Fruit fly (Drosophila melanogaster) whole organism, embryonic: ENCODE results near the gene CG5835.

ENCODE experiments used
- Adf1 ChIP-seq: fragments of 200-800 bp; sonication (Bioruptor generic); IDR thresholded peaks from 2 replicates; pipeline ENCODE4 v1.3.6; 2022; ENCODE audit warnings: missing biosample characterization, missing genetic modification characterization
- Asciz ChIP-seq: fragments of 200-800 bp; sonication (Bioruptor generic); optimal IDR thresholded peaks from 2 replicates; lab custom pipeline; 2017; ENCODE audit warnings: missing biosample characterization, mild to moderate bottlenecking, missing genetic modification characterization, missing genetic modification reagents
- C15 ChIP-seq: fragments of 200-800 bp; sonication (Bioruptor generic); IDR thresholded peaks from 3 replicates; pipeline ENCODE4 v1.3.6; 2022; ENCODE audit warnings: missing biosample characterization, missing genetic modification characterization
- CG11456 ChIP-seq: fragments of 200-800 bp; sonication (Bioruptor generic); IDR thresholded peaks from 3 replicates; pipeline ENCODE4 v1.3.6; 2022; ENCODE audit warnings: missing biosample characterization, missing genetic modification characterization
- CG12236 ChIP-seq: fragments of 200-800 bp; sonication (Bioruptor generic); optimal IDR thresholded peaks from 2 replicates; lab custom pipeline; 2016; ENCODE audit warnings: missing biosample characterization, missing genetic modification characterization
- CG12299 ChIP-seq: fragments of 200-800 bp; sonication (Bioruptor generic); optimal IDR thresholded peaks from 2 replicates; lab custom pipeline; 2018; ENCODE audit warnings: missing biosample characterization, mild to moderate bottlenecking, missing genetic modification characterization
- CG13894 ChIP-seq: fragments of 200-800 bp; sonication (Bioruptor generic); optimal IDR thresholded peaks from 3 replicates; lab custom pipeline; 2018; ENCODE audit warnings: missing biosample characterization, mild to moderate bottlenecking, missing genetic modification characterization, moderate library complexity
- CG14050 ChIP-seq: fragments of 200-800 bp; sonication (Bioruptor generic); IDR thresholded peaks from 3 replicates; pipeline ENCODE4 v1.3.6; 2022; ENCODE audit warnings: missing biosample characterization, missing genetic modification characterization
- CG15479 ChIP-seq: fragments of 200-800 bp; sonication (Bioruptor generic); optimal IDR thresholded peaks from 3 replicates; lab custom pipeline; 2019; ENCODE audit warnings: missing biosample characterization, mild to moderate bottlenecking, missing genetic modification characterization, moderate library complexity
- CG17359 ChIP-seq: fragments of 200-800 bp; sonication (Bioruptor generic); optimal IDR thresholded peaks from 3 replicates; lab custom pipeline; 2018; ENCODE audit warnings: missing biosample characterization, mild to moderate bottlenecking, missing genetic modification characterization, moderate library complexity
- CG17829 ChIP-seq: fragments of 200-800 bp; optimal IDR thresholded peaks from 2 replicates; lab custom pipeline; 2019; ENCODE audit warnings: missing biosample characterization, mild to moderate bottlenecking, missing genetic modification characterization, moderate library complexity
- CG17912 ChIP-seq: fragments of 200-800 bp; sonication (Bioruptor generic); optimal IDR thresholded peaks from 2 replicates; lab custom pipeline; 2018; ENCODE audit warnings: missing biosample characterization, mild to moderate bottlenecking, missing genetic modification characterization
- CG2199 ChIP-seq: fragments of 200-800 bp; sonication (Bioruptor generic); IDR thresholded peaks from 3 replicates; pipeline ENCODE4 v1.3.6; 2022; ENCODE audit warnings: missing biosample characterization, missing genetic modification characterization
- CG3726 ChIP-seq: fragments of 200-800 bp; sonication (Bioruptor generic); IDR thresholded peaks from 3 replicates; pipeline ENCODE4, ENCODE4 v1.3.6; 2022; ENCODE audit warnings: missing biosample characterization, missing genetic modification characterization
- CG4617 ChIP-seq: fragments of 200-800 bp; sonication (Bioruptor generic); optimal IDR thresholded peaks from 3 replicates; lab custom pipeline; 2016; ENCODE audit warnings: missing biosample characterization, missing genetic modification characterization, borderline replicate concordance
- CG6175 ChIP-seq: fragments of 200-800 bp; sonication (Bioruptor generic); IDR thresholded peaks from 3 replicates; pipeline ENCODE4 v1.3.6; 2022; ENCODE audit warnings: missing biosample characterization, missing genetic modification characterization
- CG6689 ChIP-seq: fragments of 200-800 bp; sonication (Bioruptor generic); IDR thresholded peaks from 2 replicates; pipeline ENCODE4 v1.3.6; 2022; ENCODE audit warnings: missing biosample characterization, missing genetic modification characterization
- CG7357 ChIP-seq: fragments of 200-800 bp; sonication (Bioruptor generic); IDR thresholded peaks from 3 replicates; pipeline ENCODE4 v1.3.6; 2022; ENCODE audit warnings: missing biosample characterization, missing genetic modification characterization
- CG7839 ChIP-seq: fragments of 200-800 bp; sonication (Bioruptor generic); optimal IDR thresholded peaks from 3 replicates; lab custom pipeline; 2018; ENCODE audit warnings: missing biosample characterization, mild to moderate bottlenecking, missing genetic modification characterization, moderate library complexity
- Chrac-16 ChIP-seq: fragments of 200-800 bp; sonication (Bioruptor generic); optimal IDR thresholded peaks from 3 replicates; lab custom pipeline; 2016; ENCODE audit warnings: missing biosample characterization, missing genetic modification characterization
- CoRest ChIP-seq: fragments of 200-800 bp; sonication (Bioruptor generic); optimal IDR thresholded peaks from 3 replicates; lab custom pipeline; 2018; ENCODE audit warnings: missing biosample characterization, mild to moderate bottlenecking, missing genetic modification characterization, moderate library complexity
- CrebB ChIP-seq: fragments of 200-800 bp; sonication (Bioruptor generic); optimal IDR thresholded peaks from 3 replicates; lab custom pipeline; 2018; ENCODE audit warnings: missing biosample characterization, mild to moderate bottlenecking, missing genetic modification characterization
- D ChIP-seq, 2 experiments: fragments of 200-800 bp in 1 of 2; fragments of >200 bp in 1 of 2; sonication (Bioruptor generic) in 1 of 2; optimal IDR thresholded peaks; 2 replicates in 1 of 2; 3 replicates in 1 of 2; lab custom pipeline; 2017; ENCODE audit warnings: mild to moderate bottlenecking in 1 of 2, missing biosample characterization in 1 of 2, missing genetic modification characterization in 1 of 2, missing genetic modification reagents in 1 of 2
- Dfd ChIP-seq, 2 experiments: fragments of >200 bp; optimal IDR thresholded peaks; 2 replicates each; lab custom pipeline; 2017; ENCODE audit warnings: missing biosample characterization in 2 of 2, missing genetic modification characterization in 2 of 2
- Dll ChIP-seq: fragments of 200-800 bp; sonication (Bioruptor generic); IDR thresholded peaks from 4 replicates; pipeline ENCODE4 v1.3.6; 2022; ENCODE audit warnings: missing biosample characterization, missing genetic modification characterization; ENCODE audit not compliant: partially characterized antibody
- Dp ChIP-seq: fragments of 200-800 bp; sonication (Bioruptor generic); optimal IDR thresholded peaks from 2 replicates; lab custom pipeline; 2018; ENCODE audit warnings: missing biosample characterization, mild to moderate bottlenecking, missing genetic modification characterization, moderate library complexity
- H15 ChIP-seq: fragments of 200-800 bp; sonication (Bioruptor generic); IDR thresholded peaks from 3 replicates; pipeline ENCODE4 v1.3.6; 2022; ENCODE audit warnings: missing biosample characterization, missing genetic modification characterization
- Hand ChIP-seq: fragments of 200-800 bp; sonication (Bioruptor generic); optimal IDR thresholded peaks from 2 replicates; lab custom pipeline; 2017; ENCODE audit warnings: mild to moderate bottlenecking, missing biosample characterization, missing genetic modification reagents, missing genetic modification characterization
- Jarid2 ChIP-seq: fragments of 200-800 bp; sonication (Bioruptor generic); optimal IDR thresholded peaks from 3 replicates; lab custom pipeline; 2017; ENCODE audit warnings: mild to moderate bottlenecking, missing biosample characterization, missing genetic modification reagents, missing genetic modification characterization
- Lpt ChIP-seq: fragments of >200 bp; optimal IDR thresholded peaks from 2 replicates; lab custom pipeline; 2018; ENCODE audit warnings: missing biosample characterization, missing genetic modification characterization
- Nf-YA ChIP-seq: fragments of 200-800 bp; sonication (Bioruptor generic); IDR thresholded peaks from 2 replicates; pipeline ENCODE4 v1.3.6; 2022; ENCODE audit warnings: missing biosample characterization, missing genetic modification characterization
- Ravus ChIP-seq: fragments of 200-800 bp; sonication (Bioruptor generic); IDR thresholded peaks from 2 replicates; pipeline ENCODE4 v1.3.6; 2022; ENCODE audit warnings: missing biosample characterization, missing genetic modification characterization
- Xbp1 ChIP-seq: fragments of 200-800 bp; sonication (Bioruptor generic); optimal IDR thresholded peaks from 3 replicates; lab custom pipeline; 2016; ENCODE audit warnings: missing biosample characterization, mild to moderate bottlenecking, missing genetic modification characterization
- ara ChIP-seq: fragments of 200-800 bp; sonication (Bioruptor generic); IDR thresholded peaks from 2 replicates; pipeline ENCODE4 v1.3.6; 2022; ENCODE audit warnings: missing biosample characterization, missing genetic modification characterization
- az2 ChIP-seq: fragments of 200-800 bp; sonication (Bioruptor generic); optimal IDR thresholded peaks from 3 replicates; lab custom pipeline; 2016; ENCODE audit warnings: missing biosample characterization, missing genetic modification characterization
- cad ChIP-seq: fragments of >200 bp; optimal IDR thresholded peaks from 2 replicates; lab custom pipeline; 2017; ENCODE audit warnings: missing biosample characterization, missing genetic modification characterization
- danr ChIP-seq: fragments of 200-800 bp; sonication (Bioruptor generic); IDR thresholded peaks from 2 replicates; pipeline ENCODE4 v1.3.6; 2022; ENCODE audit warnings: missing biosample characterization, missing genetic modification characterization
- disco-r ChIP-seq: fragments of 200-800 bp; sonication (Bioruptor generic); optimal IDR thresholded peaks from 2 replicates; lab custom pipeline; 2016; ENCODE audit warnings: missing biosample characterization, missing genetic modification characterization
- esg ChIP-seq: fragments of 200-800 bp; sonication (Bioruptor generic); conservative IDR thresholded peaks from 2 replicates; pipeline ENCODE4 v1.3.6; 2022; ENCODE audit warnings: missing biosample characterization, missing genetic modification characterization
- exex ChIP-seq: fragments of 200-800 bp; sonication (Bioruptor generic); optimal IDR thresholded peaks from 4 replicates; lab custom pipeline; 2018; ENCODE audit warnings: missing biosample characterization, mild to moderate bottlenecking, missing genetic modification characterization, moderate library complexity
- her ChIP-seq: fragments of 200-800 bp; sonication (Bioruptor generic); optimal IDR thresholded peaks from 2 replicates; lab custom pipeline; 2016; ENCODE audit warnings: missing biosample characterization, missing genetic modification characterization
- mirr ChIP-seq: fragments of 200-800 bp; sonication (Bioruptor generic); optimal IDR thresholded peaks from 3 replicates; lab custom pipeline; 2018; ENCODE audit warnings: missing biosample characterization, mild to moderate bottlenecking, missing genetic modification characterization
- nerfin-1 ChIP-seq: fragments of 200-800 bp; sonication (Bioruptor generic); optimal IDR thresholded peaks from 3 replicates; lab custom pipeline; 2019; ENCODE audit warnings: missing biosample characterization, mild to moderate bottlenecking, missing genetic modification characterization, moderate library complexity
- prd ChIP-seq, 3 experiments: fragments of >200 bp in 2 of 3; fragments of 200-800 bp in 1 of 3; sonication (Bioruptor generic) in 1 of 3; optimal IDR thresholded peaks in 2 of 3; IDR thresholded peaks in 1 of 3; 2 replicates in 2 of 3; 3 replicates in 1 of 3; pipeline versions ENCODE4 v1.3.6 to Lab custom; 2017 to 2022; ENCODE audit warnings: missing biosample characterization in 1 of 3, missing genetic modification characterization in 1 of 3
- pros ChIP-seq: fragments of 200-800 bp; sonication (Bioruptor generic); optimal IDR thresholded peaks from 3 replicates; lab custom pipeline; 2019; ENCODE audit warnings: missing biosample characterization, mild to moderate bottlenecking, missing genetic modification characterization, moderate library complexity
- sc ChIP-seq, 3 experiments: fragments of >200 bp in 2 of 3; fragments of 200-800 bp in 1 of 3; sonication (Bioruptor generic) in 1 of 3; optimal IDR thresholded peaks; 2 replicates in 2 of 3; 3 replicates in 1 of 3; lab custom pipeline; 2017; ENCODE audit warnings: mild to moderate bottlenecking in 1 of 3, missing biosample characterization in 1 of 3, missing genetic modification characterization in 1 of 3, missing genetic modification reagents in 1 of 3
- sens ChIP-seq: fragments of 200-800 bp; sonication (Bioruptor generic); peaks from one replicate; lab custom pipeline; 2016; ENCODE audit warnings: missing biosample characterization, missing genetic modification characterization
- shn ChIP-seq: fragments of 200-800 bp; sonication (Bioruptor generic); optimal IDR thresholded peaks from 3 replicates; lab custom pipeline; 2016; ENCODE audit warnings: missing biosample characterization, missing genetic modification characterization
- sima ChIP-seq: fragments of 200-800 bp; sonication (Bioruptor generic); optimal IDR thresholded peaks from 2 replicates; lab custom pipeline; 2016; ENCODE audit warnings: missing biosample characterization, missing genetic modification characterization

The CG5835 gene

dm6 chr3R:19164873-19165456 is 11.5 kb upstream of the CG5835 start (continued):
- TF ChIP-seq esg (GFP tag; lab: Robert Waterston, UW): peak; percentile 22
- TF ChIP-seq CG17829: peak; percentile 9
- no peak for TF ChIP-seq disco-r (GFP tag; lab: Kevin White, UChicago)
- TF ChIP-seq sens (GFP tag; lab: Kevin White, UChicago): peak; percentile 91
- 0 out of 3 replicates have a peak, but pooled peaks have one; percentile 54 for TF ChIP-seq H15 (GFP tag; lab: Robert Waterston, UW)
- no peak for TF ChIP-seq CG12299 (tag; lab: Kevin White, UChicago)
- TF ChIP-seq CG7839 (tag; lab: Kevin White, UChicago): peak; percentile 54
- TF ChIP-seq shn (GFP tag; lab: Kevin White, UChicago): peak; percentile 56
- TF ChIP-seq Chrac-16: peak; percentile 51
- TF ChIP-seq Nf-YA (GFP tag; lab: Robert Waterston, UW): no peak
- no peak for TF ChIP-seq mirr (GFP tag; lab: Kevin White, UChicago)
- no peak for TF ChIP-seq CG14050 (GFP tag; lab: Robert Waterston, UW)
- no peak for TF ChIP-seq exex (tag; lab: Kevin White, UChicago)
- no peak for TF ChIP-seq pros
- TF ChIP-seq CG12236 (GFP tag; lab: Kevin White, UChicago): no peak
- TF ChIP-seq CG17912: no peak
- TF ChIP-seq CG6689 (GFP tag; lab: Robert Waterston, UW): peak; percentile 32; the same call in 1 of the 2 replicates
- TF ChIP-seq her (GFP tag; lab: Kevin White, UChicago): no peak
- peak; percentile 39 for TF ChIP-seq az2 (GFP tag; lab: Kevin White, UChicago)
- no peak for TF ChIP-seq Dp (GFP tag; lab: Kevin White, UChicago)
- TF ChIP-seq D (optimal IDR thresholded peaks at IDR 0.05; lab: Kevin White, UChicago): no peak
- TF ChIP-seq D (GFP tag; optimal IDR thresholded peaks at IDR 0.05; lab: Kevin White, UChicago): no peak
- TF ChIP-seq cad (GFP tag; lab: Kevin White, UChicago): no peak
- no peak for TF ChIP-seq CG13894
- TF ChIP-seq Ravus (GFP tag; lab: Robert Waterston, UW): no peak
- TF ChIP-seq CG15479 (GFP tag; lab: Kevin White, UChicago): no peak
- no peak for TF ChIP-seq ara (GFP tag; lab: Robert Waterston, UW)
- TF ChIP-seq Hand (GFP tag; lab: Kevin White, UChicago): no peak
- TF ChIP-seq CG6175 (GFP tag; lab: Robert Waterston, UW): no peak
- TF ChIP-seq CoRest (tag; lab: Kevin White, UChicago): peak; percentile 59
- TF ChIP-seq CG2199 (GFP tag; lab: Robert Waterston, UW): no peak
- no peak for TF ChIP-seq CG7357 (GFP tag; lab: Robert Waterston, UW)
- TF ChIP-seq CG11456 (GFP tag; lab: Robert Waterston, UW): peak; percentile 53; the same call in 1 of the 3 replicates
- no peak for TF ChIP-seq danr (GFP tag; lab: Robert Waterston, UW)
- TF ChIP-seq CG3726 (GFP tag; lab: Robert Waterston, UW): no peak
- no peak for TF ChIP-seq nerfin-1
- TF ChIP-seq C15 (GFP tag; lab: Robert Waterston, UW): no peak
- TF ChIP-seq CG17359 (tag; lab: Kevin White, UChicago): peak; percentile 42
- no peak for TF ChIP-seq Jarid2 (GFP tag; lab: Kevin White, UChicago)
- TF ChIP-seq sc (optimal IDR thresholded peaks at IDR 0.05; lab: Kevin White, UChicago): no peak
- peak; percentile 13 for TF ChIP-seq sc (GFP tag; optimal IDR thresholded peaks at IDR 0.05; lab: Kevin White, UChicago)
- TF ChIP-seq Xbp1 (GFP tag; lab: Kevin White, UChicago): peak; percentile 44
- TF ChIP-seq sima: no peak
- TF ChIP-seq prd (optimal IDR thresholded peaks at IDR 0.05; lab: Kevin White, UChicago): no peak
- peak; percentile 52; the same call in 2 of the 3 replicates for TF ChIP-seq prd (GFP tag; IDR thresholded peaks at IDR 0.05; lab: Robert Waterston, UW)
- no peak for TF ChIP-seq CG4617
- TF ChIP-seq Dfd (GFP tag; optimal IDR thresholded peaks at IDR 0.05; lab: Kevin White, UChicago): no peak
- peak; percentile 2 for TF ChIP-seq Asciz (GFP tag; lab: Kevin White, UChicago)
- no peak for TF ChIP-seq Adf1 (GFP tag; lab: Robert Waterston, UW)
- TF ChIP-seq CrebB: no peak
- no peak for TF ChIP-seq Lpt (GFP tag; lab: Kevin White, UChicago)
- no peak for TF ChIP-seq Dll
